Worm (Caenorhabditis elegans) whole organism, late embryonic: ENCODE measurements around the gene lgc-34.

Source experiments
- K09A11.1 ChIP-seq: sonication (generic microtip); optimal IDR thresholded peaks from 2 replicates; lab custom pipeline; 2017; ENCODE audit warnings: antibody characterized with exemption, mild to moderate bottlenecking, missing genetic modification characterization, missing compliant biosample characterization; ENCODE audit not compliant: insufficient read depth
- ceh-19 ChIP-seq: fragments of 200-800 bp; sonication (Bioruptor generic); optimal IDR thresholded peaks from 2 replicates; lab custom pipeline; 2018; ENCODE audit warnings: mild to moderate bottlenecking, missing genetic modification characterization, missing compliant biosample characterization
- ceh-22 ChIP-seq: sonication (generic microtip); optimal IDR thresholded peaks from 2 replicates; lab custom pipeline; 2017; ENCODE audit warnings: missing biosample characterization, missing genetic modification characterization
- elt-4 ChIP-seq: sonication (generic microtip); optimal IDR thresholded peaks from 2 replicates; lab custom pipeline; 2016; ENCODE audit warnings: missing genetic modification characterization, missing compliant biosample characterization
- nfya-1 ChIP-seq: sonication (generic microtip); optimal IDR thresholded peaks from 2 replicates; lab custom pipeline; 2017; ENCODE audit warnings: missing genetic modification characterization, mild to moderate bottlenecking, missing compliant biosample characterization, antibody characterized with exemption, moderate library complexity
- pax-1 ChIP-seq: fragments of 150-350 bp; optimal IDR thresholded peaks from 2 replicates; lab custom pipeline; 2014; ENCODE audit warnings: missing biosample characterization, missing genetic modification characterization
- rnt-1 ChIP-seq: sonication (generic microtip); optimal IDR thresholded peaks from 2 replicates; lab custom pipeline; 2016; ENCODE audit warnings: missing genetic modification characterization, missing compliant biosample characterization
- sdc-2 ChIP-seq: sonication (generic microtip); optimal IDR thresholded peaks from 2 replicates; lab custom pipeline; 2016; ENCODE audit warnings: missing genotype, missing genetic modification characterization, missing compliant biosample characterization

DNA sequence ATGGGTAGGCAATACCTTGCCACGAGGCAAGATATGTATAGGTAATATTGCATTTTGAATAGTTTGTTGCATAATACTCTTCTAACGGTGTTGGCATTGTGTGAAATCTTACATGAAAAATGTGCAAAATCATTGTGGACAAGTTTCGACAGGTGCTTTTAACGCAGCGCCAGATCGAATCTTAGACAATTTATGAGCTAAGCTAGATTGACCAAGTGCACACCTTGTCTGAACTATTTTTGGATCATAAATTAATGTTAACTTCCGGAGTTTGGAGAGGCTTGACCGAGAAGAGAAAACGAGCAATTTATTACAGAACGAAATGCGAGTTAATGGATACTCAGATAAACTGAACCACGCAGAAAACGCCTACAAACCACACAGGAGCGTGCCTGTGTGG lies 17.1 kb upstream of the lgc-34 start, which contains the start of gene srh-105:
- TF ChIP-seq elt-4 (tag; lab: Kevin White, UChicago) (no peak), ceh-22 (tag; lab: Kevin White, UChicago) (no peak), pax-1 (tag; lab: Kevin White, UChicago) (no peak), nfya-1 (tag; lab: Kevin White, UChicago) (no peak), ceh-19 (GFP tag; lab: Kevin White, UChicago) (no peak), K09A11.1 (tag; lab: Kevin White, UChicago) (no peak), sdc-2 (tag; lab: Kevin White, UChicago) (no peak), rnt-1 (tag; lab: Kevin White, UChicago) (no peak)
